Fruit fly (Drosophila melanogaster) whole organism, embryonic: ENCODE data around the gene CG10638.

ENCODE experiments used
- Abd-B ChIP-seq: fragments of 200-800 bp; sonication (Bioruptor generic); optimal IDR thresholded peaks from 2 replicates; lab custom pipeline; 2018; ENCODE audit warnings: missing biosample characterization, mild to moderate bottlenecking, missing genetic modification characterization, moderate library complexity
- C15 ChIP-seq: fragments of 200-800 bp; sonication (Bioruptor generic); IDR thresholded peaks from 3 replicates; pipeline ENCODE4 v1.3.6; 2022; ENCODE audit warnings: missing biosample characterization, missing genetic modification characterization
- CG10565 ChIP-seq: fragments of 200-800 bp; sonication (Bioruptor generic); optimal IDR thresholded peaks from 3 replicates; lab custom pipeline; 2016; ENCODE audit warnings: missing biosample characterization, mild to moderate bottlenecking, missing genetic modification characterization
- CG11504 ChIP-seq: fragments of 200-800 bp; sonication (Bioruptor generic); optimal IDR thresholded peaks from 3 replicates; lab custom pipeline; 2019; ENCODE audit warnings: missing biosample characterization, mild to moderate bottlenecking, missing genetic modification characterization, moderate library complexity
- CG11723 ChIP-seq: fragments of 200-800 bp; sonication (Bioruptor generic); optimal IDR thresholded peaks from 2 replicates; lab custom pipeline; 2017; ENCODE audit warnings: missing biosample characterization, mild to moderate bottlenecking, missing genetic modification characterization
- CG15479 ChIP-seq: fragments of 200-800 bp; sonication (Bioruptor generic); optimal IDR thresholded peaks from 3 replicates; lab custom pipeline; 2019; ENCODE audit warnings: missing biosample characterization, mild to moderate bottlenecking, missing genetic modification characterization, moderate library complexity
- CG17328 ChIP-seq: fragments of 200-800 bp; sonication (Bioruptor generic); IDR thresholded peaks from 2 replicates; pipeline ENCODE4 v1.3.6; 2022; ENCODE audit warnings: missing biosample characterization, missing genetic modification characterization
- CG17361 ChIP-seq: fragments of 200-800 bp; sonication (Bioruptor generic); IDR thresholded peaks from 3 replicates; pipeline ENCODE4 v1.3.6; 2022; ENCODE audit warnings: missing biosample characterization, missing genetic modification characterization
- CG17385 ChIP-seq: fragments of 200-800 bp; sonication (Bioruptor generic); optimal IDR thresholded peaks from 3 replicates; lab custom pipeline; 2018; ENCODE audit warnings: missing biosample characterization, mild to moderate bottlenecking, missing genetic modification characterization
- CG17829 ChIP-seq: fragments of 200-800 bp; optimal IDR thresholded peaks from 2 replicates; lab custom pipeline; 2019; ENCODE audit warnings: missing biosample characterization, mild to moderate bottlenecking, missing genetic modification characterization, moderate library complexity
- CG4424 ChIP-seq: fragments of 200-800 bp; sonication (Bioruptor generic); optimal IDR thresholded peaks from 3 replicates; lab custom pipeline; 2016; ENCODE audit warnings: missing biosample characterization, missing genetic modification characterization
- CG5245 ChIP-seq: fragments of 200-800 bp; sonication (Bioruptor generic); optimal IDR thresholded peaks from 3 replicates; lab custom pipeline; 2016; ENCODE audit warnings: missing biosample characterization, missing genetic modification characterization
- CG6272 ChIP-seq: fragments of 200-800 bp; sonication (Bioruptor generic); IDR thresholded peaks from 2 replicates; pipeline ENCODE4 v1.3.6; 2022; ENCODE audit warnings: missing biosample characterization, missing genetic modification characterization
- CG6654 ChIP-seq: fragments of 200-800 bp; sonication (Bioruptor generic); optimal IDR thresholded peaks from 2 replicates; lab custom pipeline; 2017; ENCODE audit warnings: missing biosample characterization, mild to moderate bottlenecking, missing genetic modification characterization
- CG6791 ChIP-seq: fragments of 200-800 bp; sonication (Bioruptor generic); IDR thresholded peaks from 3 replicates; pipeline ENCODE4 v1.3.6; 2022; ENCODE audit warnings: missing biosample characterization, missing genetic modification characterization; ENCODE audit not compliant: partially characterized antibody
- CG7839 ChIP-seq: fragments of 200-800 bp; sonication (Bioruptor generic); optimal IDR thresholded peaks from 3 replicates; lab custom pipeline; 2018; ENCODE audit warnings: missing biosample characterization, mild to moderate bottlenecking, missing genetic modification characterization, moderate library complexity
- CG9215 ChIP-seq: fragments of 200-800 bp; sonication (Bioruptor generic); IDR thresholded peaks from 2 replicates; pipeline ENCODE4 v1.3.6; 2022; ENCODE audit warnings: missing biosample characterization, missing genetic modification characterization
- CG9437 ChIP-seq: fragments of 200-800 bp; sonication (Bioruptor generic); optimal IDR thresholded peaks from 2 replicates; lab custom pipeline; 2018; ENCODE audit warnings: missing biosample characterization, mild to moderate bottlenecking, missing genetic modification characterization
- CkIIα-i1 ChIP-seq: fragments of 200-800 bp; sonication (Bioruptor generic); IDR thresholded peaks from 2 replicates; pipeline ENCODE4 v1.3.6; 2022; ENCODE audit warnings: missing biosample characterization, missing genetic modification characterization
- CoRest ChIP-seq: fragments of 200-800 bp; sonication (Bioruptor generic); optimal IDR thresholded peaks from 3 replicates; lab custom pipeline; 2018; ENCODE audit warnings: missing biosample characterization, mild to moderate bottlenecking, missing genetic modification characterization, moderate library complexity
- Doc3 ChIP-seq: fragments of 200-800 bp; sonication (Bioruptor generic); IDR thresholded peaks from 3 replicates; pipeline ENCODE4 v1.3.6; 2022; ENCODE audit warnings: missing biosample characterization, missing genetic modification characterization; ENCODE audit not compliant: partially characterized antibody
- Eip74EF ChIP-seq, 2 experiments: fragments of 200-800 bp in 1 of 2; fragments of >200 bp in 1 of 2; sonication (Bioruptor generic) in 1 of 2; optimal IDR thresholded peaks; 2 replicates each; lab custom pipeline; 2017 to 2019; ENCODE audit warnings: missing biosample characterization in 2 of 2, missing genetic modification characterization in 2 of 2, mild to moderate bottlenecking in 1 of 2, moderate library complexity in 1 of 2
- Ets65A ChIP-seq: fragments of 200-800 bp; sonication (Bioruptor generic); peaks from one replicate; lab custom pipeline; 2016; ENCODE audit warnings: missing biosample characterization, missing genetic modification characterization
- Gug ChIP-seq: fragments of 200-800 bp; sonication (Bioruptor generic); IDR thresholded peaks from 4 replicates; pipeline ENCODE4 v1.3.6; 2022; ENCODE audit warnings: missing biosample characterization, missing genetic modification characterization
- Hsf ChIP-seq: fragments of 200-800 bp; sonication (Bioruptor generic); optimal IDR thresholded peaks from 3 replicates; lab custom pipeline; 2016; ENCODE audit warnings: missing biosample characterization, missing genetic modification characterization
- Oli ChIP-seq: fragments of 200-800 bp; sonication (Bioruptor generic); optimal IDR thresholded peaks from 2 replicates; lab custom pipeline; 2018; ENCODE audit warnings: missing biosample characterization, mild to moderate bottlenecking, missing genetic modification characterization, moderate library complexity
- Opbp ChIP-seq: fragments of 200-800 bp; sonication (Bioruptor generic); IDR thresholded peaks from 3 replicates; pipeline ENCODE4 v1.3.6; 2022; ENCODE audit warnings: missing biosample characterization, missing genetic modification characterization; ENCODE audit not compliant: partially characterized antibody
- Scr ChIP-seq: fragments of 200-800 bp; sonication (Bioruptor generic); IDR thresholded peaks from 2 replicates; pipeline ENCODE4 v1.3.6; 2022; ENCODE audit warnings: missing biosample characterization, missing genetic modification characterization; ENCODE audit not compliant: partially characterized antibody
- Sox100B ChIP-seq: fragments of 200-800 bp; sonication (Bioruptor generic); optimal IDR thresholded peaks from 3 replicates; lab custom pipeline; 2018; ENCODE audit warnings: missing biosample characterization, mild to moderate bottlenecking, missing genetic modification characterization
- Xbp1 ChIP-seq: fragments of 200-800 bp; sonication (Bioruptor generic); optimal IDR thresholded peaks from 3 replicates; lab custom pipeline; 2016; ENCODE audit warnings: missing biosample characterization, mild to moderate bottlenecking, missing genetic modification characterization
- abd-A ChIP-seq: fragments of 200-800 bp; sonication (Bioruptor generic); optimal IDR thresholded peaks from 3 replicates; lab custom pipeline; 2019; ENCODE audit warnings: missing biosample characterization, mild to moderate bottlenecking, missing genetic modification characterization, moderate library complexity
- cato ChIP-seq: fragments of 200-800 bp; sonication (Bioruptor generic); optimal IDR thresholded peaks from 2 replicates; lab custom pipeline; 2016; ENCODE audit warnings: missing biosample characterization, missing genetic modification characterization, borderline replicate concordance
- crc ChIP-seq: fragments of 200-800 bp; sonication (Bioruptor generic); optimal IDR thresholded peaks from 2 replicates; lab custom pipeline; 2016; ENCODE audit warnings: missing biosample characterization, missing genetic modification characterization
- crp ChIP-seq, 2 experiments: fragments of 200-800 bp; sonication (Bioruptor generic); optimal IDR thresholded peaks; 2 replicates in 1 of 2; 3 replicates in 1 of 2; lab custom pipeline; 2017; ENCODE audit warnings: missing biosample characterization in 2 of 2, missing genetic modification characterization in 2 of 2, mild to moderate bottlenecking in 1 of 2, moderate library complexity in 1 of 2
- dimm ChIP-seq: fragments of 200-800 bp; sonication (Bioruptor generic); IDR thresholded peaks from 2 replicates; pipeline ENCODE4 v1.3.6; 2022; ENCODE audit warnings: missing biosample characterization, missing genetic modification characterization
- dysf ChIP-seq: fragments of 200-800 bp; sonication (Bioruptor generic); IDR thresholded peaks from 3 replicates; pipeline ENCODE4 v1.3.6; 2022; ENCODE audit warnings: missing biosample characterization, missing genetic modification characterization
- emc ChIP-seq: fragments of 200-800 bp; sonication (Bioruptor generic); optimal IDR thresholded peaks from 2 replicates; lab custom pipeline; 2016; ENCODE audit warnings: missing biosample characterization, missing genetic modification characterization
- grn ChIP-seq: fragments of 200-800 bp; sonication (Bioruptor generic); optimal IDR thresholded peaks from 3 replicates; lab custom pipeline; 2017; ENCODE audit warnings: missing biosample characterization, missing genetic modification characterization
- ham ChIP-seq: fragments of 200-800 bp; sonication (Bioruptor generic); IDR thresholded peaks from 2 replicates; pipeline ENCODE4 v1.3.6; 2022; ENCODE audit warnings: missing biosample characterization, missing genetic modification characterization
- insv ChIP-seq, 2 experiments: fragments of 200-800 bp; sonication (Bioruptor generic); optimal IDR thresholded peaks; 3 replicates each; lab custom pipeline; 2016 to 2018; ENCODE audit warnings: missing biosample characterization in 2 of 2, missing genetic modification characterization in 2 of 2
- lilli ChIP-seq: fragments of 200-800 bp; sonication (Bioruptor generic); optimal IDR thresholded peaks from 3 replicates; lab custom pipeline; 2016; ENCODE audit warnings: missing biosample characterization, missing genetic modification characterization
- nerfin-2 ChIP-seq: fragments of 200-800 bp; sonication (Bioruptor generic); IDR thresholded peaks from 2 replicates; pipeline ENCODE4 v1.3.6; 2022; ENCODE audit warnings: missing biosample characterization, missing genetic modification characterization; ENCODE audit not compliant: partially characterized antibody
- phol ChIP-seq: fragments of 200-800 bp; sonication (Bioruptor generic); optimal IDR thresholded peaks from 3 replicates; lab custom pipeline; 2018; ENCODE audit warnings: missing biosample characterization, mild to moderate bottlenecking, missing genetic modification characterization, moderate library complexity
- pita ChIP-seq: fragments of 200-800 bp; sonication (Bioruptor generic); optimal IDR thresholded peaks from 2 replicates; lab custom pipeline; 2017; ENCODE audit warnings: missing biosample characterization, mild to moderate bottlenecking, missing genetic modification characterization
- psq ChIP-seq: fragments of 200-800 bp; sonication (Bioruptor generic); optimal IDR thresholded peaks from 2 replicates; lab custom pipeline; 2017; ENCODE audit warnings: missing biosample characterization, missing genetic modification characterization
- so ChIP-seq: fragments of 200-800 bp; sonication (Bioruptor generic); IDR thresholded peaks from 3 replicates; pipeline ENCODE4 v1.3.6; 2022; ENCODE audit warnings: missing biosample characterization, missing genetic modification characterization
- trem ChIP-seq: fragments of 200-800 bp; optimal IDR thresholded peaks from 3 replicates; lab custom pipeline; 2019; ENCODE audit warnings: missing biosample characterization, mild to moderate bottlenecking, missing genetic modification characterization, moderate library complexity
- ttk ChIP-seq: fragments of 200-800 bp; sonication (Bioruptor generic); IDR thresholded peaks from 2 replicates; pipeline ENCODE4 v2.1.2; 2022; ENCODE audit warnings: missing biosample characterization, missing genetic modification characterization
- z ChIP-seq: fragments of 200-800 bp; sonication (Bioruptor generic); IDR thresholded peaks from 3 replicates; pipeline ENCODE4 v1.3.6; 2022; ENCODE audit warnings: missing biosample characterization, missing genetic modification characterization

Gene CG10638

DNA sequence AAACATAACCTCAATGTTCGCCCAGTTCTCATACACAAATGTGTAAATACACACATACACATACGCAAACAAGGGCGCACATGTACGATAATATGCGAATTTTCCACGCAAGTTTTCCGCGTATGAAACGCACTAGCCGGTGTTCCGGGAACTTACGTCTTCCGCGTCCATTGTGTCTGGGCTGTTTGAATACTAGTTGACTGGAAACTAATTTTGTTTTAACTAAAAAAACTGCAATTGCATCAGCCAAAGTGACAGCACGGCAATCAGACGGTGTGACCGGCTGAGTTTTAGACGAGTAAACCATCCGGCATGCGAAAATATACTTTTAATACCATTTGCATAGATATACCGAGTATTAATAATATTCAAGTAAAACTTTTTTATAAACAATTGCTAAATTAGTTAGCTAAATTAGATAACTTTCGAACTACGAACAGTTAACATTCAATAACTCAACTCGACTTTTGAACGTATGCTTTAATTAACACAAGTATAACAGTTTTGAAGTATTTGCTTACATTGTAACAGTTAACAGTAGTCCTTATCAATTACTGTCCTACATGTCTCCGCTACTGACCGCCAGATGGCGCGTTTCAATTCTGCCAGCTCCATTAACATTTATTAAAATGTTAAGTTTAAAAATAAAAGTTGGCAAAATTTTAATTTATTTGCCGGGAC, 25.5 kb upstream of the CG10638 start, which contains the start of gene eIF2beta (continued):
- peak; percentile 52 for TF ChIP-seq CG17385
- TF ChIP-seq ham: no peak
- TF ChIP-seq Eip74EF (GFP tag; optimal IDR thresholded peaks at IDR 0.05; lab: Kevin White, UChicago): no peak
- peak; percentile 39; the same call in 1 of the 3 replicates for TF ChIP-seq CG17361
- peak; percentile 34 for TF ChIP-seq Xbp1
- peak; percentile 5 for TF ChIP-seq phol
- peak; percentile 30 for TF ChIP-seq CG6654
- peak; percentile 42 for TF ChIP-seq CG11504 (tag; lab: Kevin White, UChicago)
- TF ChIP-seq so (GFP tag; lab: Robert Waterston, UW): 0 out of 3 replicates have a peak, but pooled peaks have one; percentile 35
- TF ChIP-seq nerfin-2: no peak
- TF ChIP-seq grn (GFP tag; lab: Kevin White, UChicago): no peak
- TF ChIP-seq trem (tag; lab: Kevin White, UChicago): peak; percentile 80
- no peak for TF ChIP-seq z
- TF ChIP-seq Sox100B: peak; percentile 56
- no peak for TF ChIP-seq Ets65A (GFP tag; lab: Kevin White, UChicago)
- TF ChIP-seq CG9215 (GFP tag; lab: Robert Waterston, UW): no peak
- no peak for TF ChIP-seq CG9437 (GFP tag; lab: Kevin White, UChicago)
- no peak for TF ChIP-seq ttk (GFP tag; lab: Robert Waterston, UW)
- no peak for TF ChIP-seq CoRest (tag; lab: Kevin White, UChicago)
- TF ChIP-seq lilli: peak; percentile 14
- TF ChIP-seq abd-A (tag; lab: Kevin White, UChicago): no peak
- no peak for TF ChIP-seq cato
- no peak for TF ChIP-seq pita
- TF ChIP-seq CG17328: 0 out of 2 replicates have a peak, but pooled peaks have one; percentile 22
- TF ChIP-seq Opbp (GFP tag; lab: Robert Waterston, UW): no peak
- TF ChIP-seq Scr (GFP tag; lab: Robert Waterston, UW): no peak
- TF ChIP-seq CG6272: no peak
- no peak for TF ChIP-seq emc
- TF ChIP-seq crp (GFP tag; optimal IDR thresholded peaks at IDR 0.05; lab: Kevin White, UChicago): peak in 1 of 2 experiments; percentile 1
- TF ChIP-seq crc (GFP tag; lab: Kevin White, UChicago): peak; percentile 37
- no peak; the same call in 2 of the 3 replicates for TF ChIP-seq dysf (GFP tag; lab: Robert Waterston, UW)
- TF ChIP-seq CG11723 (GFP tag; lab: Kevin White, UChicago): peak; percentile 22
- TF ChIP-seq Doc3 (GFP tag; lab: Robert Waterston, UW): no peak
- TF ChIP-seq psq (GFP tag; lab: Kevin White, UChicago): no peak
- TF ChIP-seq C15 (GFP tag; lab: Robert Waterston, UW): no peak
- TF ChIP-seq Abd-B (GFP tag; lab: Kevin White, UChicago): no peak
- no peak for TF ChIP-seq Oli (tag; lab: Kevin White, UChicago)
- TF ChIP-seq CG17829 (tag; lab: Kevin White, UChicago): peak; percentile 23
- TF ChIP-seq CG4424 (GFP tag; lab: Kevin White, UChicago): peak; percentile 65
- no peak for TF ChIP-seq CG10565 (GFP tag; lab: Kevin White, UChicago)
- TF ChIP-seq Hsf: peak; percentile 45
- TF ChIP-seq CG5245 (GFP tag; lab: Kevin White, UChicago): peak; percentile 57
- TF ChIP-seq Gug (GFP tag; lab: Robert Waterston, UW): no peak
- no peak for TF ChIP-seq dimm (GFP tag; lab: Robert Waterston, UW)
- TF ChIP-seq CG15479 (GFP tag; lab: Kevin White, UChicago): peak; percentile 14
- TF ChIP-seq CG7839 (tag; lab: Kevin White, UChicago): peak; percentile 39
- TF ChIP-seq CG6791: no peak
- TF ChIP-seq CkIIα-i1 (GFP tag; lab: Robert Waterston, UW): no peak
- TF ChIP-seq insv (GFP tag; optimal IDR thresholded peaks at IDR 0.05; lab: Kevin White, UChicago): peak in 1 of 2 experiments; percentile 26
